Fruit fly (Drosophila melanogaster) whole organism, larva: ENCODE results near the gene Gr22f.

Experiments
- noc ChIP-seq: fragments of 200-800 bp; sonication (Bioruptor generic); optimal IDR thresholded peaks from 3 replicates; lab custom pipeline; 2019; ENCODE audit warnings: missing biosample characterization, mild to moderate bottlenecking, missing genetic modification characterization, moderate library complexity

The Gr22f gene

dm6 chr2L:1709316-1709715, 46.9 kb downstream of the Gr22f start:
- no peak for TF ChIP-seq noc (tag; lab: Kevin White, UChicago)

dm6 chr2L:1708110-1708509, 48.1 kb downstream of the Gr22f start:
- no peak for TF ChIP-seq noc (tag; lab: Kevin White, UChicago)

dm6 chr2L:1706961-1707360, 49.3 kb downstream of the Gr22f start:
- TF ChIP-seq noc (tag; lab: Kevin White, UChicago): no peak
